Worm (Caenorhabditis elegans) whole organism, midembryonic: ENCODE data around the gene kle-2.

Experiments
- cog-1 ChIP-seq: sonication (generic microtip); optimal IDR thresholded peaks from 2 replicates; lab custom pipeline; 2016; ENCODE audit warnings: missing genetic modification characterization, missing compliant biosample characterization
- med-1 ChIP-seq: sonication (generic microtip); optimal IDR thresholded peaks from 2 replicates; lab custom pipeline; 2017; ENCODE audit warnings: missing genetic modification characterization, mild to moderate bottlenecking, missing compliant biosample characterization, antibody characterized with exemption, missing genetic modification reagents; ENCODE audit not compliant: insufficient read depth
- ref-1 ChIP-seq: fragments of 200-800 bp; sonication (Bioruptor generic); conservative IDR thresholded peaks from 2 replicates; pipeline ENCODE4 v1.3.6; 2022; ENCODE audit warnings: missing genetic modification reagents, missing genetic modification characterization, missing compliant biosample characterization

- TF ChIP-seq ref-1 (GFP tag; lab: Robert Waterston, UW) (no peak), cog-1 (tag; lab: Kevin White, UChicago) (no peak), med-1 (GFP tag; lab: Kevin White, UChicago) (no peak)
Observed at ce11 chrIII:7913488-7913887, 28.0 kb upstream of the kle-2 start, which contains the start of gene ZK688.12.
